Fruit fly (Drosophila melanogaster): ENCODE results near the gene CG14416.
A peak's percentile ranks its signal among the peaks of the same experiment; 100 is the strongest.

The CG14416 gene

DNA sequence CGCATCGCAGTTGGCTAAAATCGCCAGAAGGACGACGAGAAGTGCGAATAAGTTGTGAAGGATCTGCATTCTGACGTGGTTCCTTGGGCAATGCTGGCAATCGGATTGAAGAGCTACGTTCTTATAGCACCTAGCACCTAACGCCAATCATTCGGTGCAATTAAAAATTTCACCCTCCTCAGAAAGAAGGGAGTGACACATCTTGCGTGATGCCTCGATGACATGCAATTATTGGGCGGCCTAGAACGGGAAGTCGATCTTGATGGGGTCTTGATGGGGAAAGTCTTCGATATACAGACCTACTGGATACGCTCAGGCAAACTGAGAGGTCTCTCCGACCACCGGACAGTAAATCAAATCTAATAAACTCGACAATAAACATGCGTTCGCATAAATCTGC lies at the start of gene CG14416:
CG14416 (minus strand) TSS at position 101 of the 400 bp plus-strand sequence.
- no peak for TF ChIP-seq noc (tag; optimal IDR thresholded peaks at IDR 0.05)

DNA sequence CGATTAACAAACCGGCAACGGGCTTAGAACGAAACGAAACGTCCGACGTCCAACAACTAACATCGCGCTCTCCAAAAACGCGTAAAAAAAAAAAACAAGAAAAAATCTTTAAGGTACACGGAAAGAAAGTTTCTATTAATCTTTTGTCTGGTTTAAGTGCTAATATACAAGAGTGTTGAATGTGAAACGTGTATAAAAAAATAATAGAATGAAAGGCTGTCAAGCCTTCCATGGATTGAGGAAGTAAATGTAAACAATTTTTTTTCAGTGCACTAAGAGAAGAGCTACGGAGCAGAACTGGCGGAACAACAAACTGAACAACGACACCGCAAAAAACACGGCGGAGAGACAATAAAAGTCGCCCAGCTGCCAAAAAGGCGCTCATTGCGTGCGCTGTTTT lies 47.1 kb upstream of the CG14416 start, which contains the start of gene CG3588:
CG3588 (plus strand) TSS at position 29 of the 400 bp plus-strand sequence.
- TF ChIP-seq noc (tag; optimal IDR thresholded peaks at IDR 0.05): peak; percentile 62

DNA sequence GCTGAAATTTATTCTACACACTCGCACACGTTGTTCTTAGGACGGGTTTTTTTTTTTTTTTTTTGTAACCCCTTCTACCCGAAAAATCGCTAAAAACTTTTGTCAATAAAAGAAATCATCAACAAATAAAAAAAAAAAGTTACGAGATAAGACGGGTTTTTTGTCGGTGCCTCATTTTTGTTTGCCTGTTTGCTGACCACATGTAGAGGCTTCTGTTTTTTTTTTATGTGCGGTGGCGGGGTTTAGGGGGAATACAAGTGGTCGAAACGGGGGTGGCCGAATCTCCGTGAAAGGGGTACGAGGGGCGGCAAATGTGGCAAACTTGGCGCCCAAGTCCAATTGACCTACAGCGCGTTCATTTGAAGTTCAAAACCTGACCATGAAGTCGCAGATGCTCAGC lies 45.9 kb upstream of the CG14416 start:
- no peak for TF ChIP-seq noc (tag; optimal IDR thresholded peaks at IDR 0.05)

DNA sequence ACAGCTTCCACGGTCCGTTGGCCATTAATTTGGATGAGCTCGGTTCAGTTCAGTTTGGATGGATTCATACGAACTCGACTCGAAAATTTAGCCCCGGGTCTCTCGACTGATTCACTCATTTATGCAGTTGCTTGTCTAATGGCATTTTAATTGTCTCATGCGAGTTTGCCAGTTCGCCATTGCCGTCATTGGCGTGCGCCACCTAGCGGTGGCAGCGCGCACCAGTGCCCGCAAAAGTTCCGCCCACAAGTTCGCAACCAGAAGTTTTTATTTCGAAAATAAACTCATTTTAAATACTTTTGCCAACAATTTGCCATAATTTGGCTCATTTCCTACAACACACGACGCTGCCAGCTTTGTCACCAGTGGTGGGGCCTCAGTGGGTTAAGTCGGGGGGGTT lies 42.5 kb upstream of the CG14416 start:
- no peak for TF ChIP-seq noc (tag; optimal IDR thresholded peaks at IDR 0.05)

DNA sequence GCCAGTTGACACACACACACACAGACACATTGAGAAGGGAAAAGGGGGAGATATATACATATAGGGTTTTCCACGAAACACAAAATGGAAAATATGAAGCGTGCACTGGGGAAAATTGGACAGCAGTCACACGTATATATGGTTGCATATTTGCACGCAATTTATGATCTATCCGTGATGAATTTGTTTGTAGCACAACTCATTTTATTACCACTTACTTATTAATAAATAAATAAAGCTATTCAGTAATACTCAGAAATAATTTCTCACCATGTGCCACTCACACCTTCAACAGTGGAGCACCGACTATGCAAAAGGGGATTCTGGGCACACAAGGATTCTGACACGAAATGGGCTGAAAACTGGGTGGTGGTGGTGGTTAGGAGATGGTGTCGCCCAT lies 41.4 kb upstream of the CG14416 start:
- TF ChIP-seq noc (tag; optimal IDR thresholded peaks at IDR 0.05): no peak

DNA sequence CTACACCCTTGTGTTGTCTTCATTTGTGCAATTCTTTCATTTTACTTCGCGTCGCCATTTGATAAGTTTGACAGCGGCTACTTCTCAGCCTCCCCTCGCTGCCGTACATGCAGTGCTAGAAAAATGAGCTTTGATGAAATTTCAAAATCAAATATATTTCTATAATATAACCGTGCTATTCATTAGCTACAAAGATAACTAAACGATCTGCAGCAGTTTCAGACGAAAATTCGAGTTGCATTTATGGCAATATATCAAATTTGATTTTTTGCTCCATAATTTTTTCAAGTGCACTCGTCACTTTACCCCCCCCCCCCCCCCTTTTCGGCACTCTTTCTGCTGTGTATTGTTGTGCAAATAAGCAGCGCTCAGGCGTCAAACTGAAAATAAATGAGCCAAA lies 39.9 kb upstream of the CG14416 start:
- no peak for TF ChIP-seq noc (tag; optimal IDR thresholded peaks at IDR 0.05)

DNA sequence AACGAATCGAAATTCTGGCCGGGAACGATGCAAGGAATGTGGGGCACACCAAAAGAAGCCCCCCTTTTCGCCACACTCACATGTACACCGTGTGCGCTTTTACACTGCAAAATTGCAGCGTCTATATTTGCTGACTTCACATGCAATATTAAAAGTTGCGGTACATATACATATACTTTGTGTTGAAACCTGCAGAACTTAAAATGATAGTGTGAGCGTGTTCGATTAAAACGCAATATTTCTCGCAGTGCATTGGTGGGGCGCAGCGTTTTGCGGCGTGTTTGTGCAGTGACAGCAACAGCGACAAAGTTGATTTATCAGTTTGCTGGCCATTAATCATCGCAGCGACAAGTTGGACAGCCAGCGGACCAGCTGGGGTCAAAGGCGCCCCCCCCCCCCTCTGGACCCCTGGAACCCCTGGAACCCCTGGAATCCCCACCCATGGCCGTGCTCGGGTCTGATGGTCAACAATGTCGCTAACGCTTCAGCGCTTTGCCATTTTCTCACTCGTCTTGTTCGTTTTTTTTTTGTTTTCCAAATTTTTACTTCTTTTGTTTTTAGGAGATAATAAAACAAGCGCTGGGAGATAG lies 34.5 kb upstream of the CG14416 start:
- no peak for TF ChIP-seq noc (tag; optimal IDR thresholded peaks at IDR 0.05)

DNA sequence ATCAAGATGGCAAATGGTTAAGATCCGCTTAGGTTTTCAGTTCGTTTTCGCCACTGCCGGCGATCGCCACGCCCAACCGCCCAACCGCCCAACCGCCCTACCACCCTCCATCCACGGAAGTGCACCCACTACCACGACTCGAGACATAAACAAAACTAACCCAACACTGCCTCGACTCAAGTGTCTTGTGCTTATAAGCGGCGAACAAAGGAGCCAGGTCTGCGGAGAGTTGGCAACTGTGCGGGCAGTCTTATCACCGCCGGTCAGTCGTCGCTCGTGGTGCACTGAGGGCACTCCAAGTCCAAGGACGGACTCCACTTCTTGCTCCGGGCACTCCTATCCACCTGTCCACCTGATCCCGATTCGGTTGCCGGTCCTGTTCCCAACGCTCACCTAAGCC lies 17.8 kb upstream of the CG14416 start, which contains the start of gene CG3526:
CG3526 (plus strand) TSS at position 301 of the 400 bp plus-strand sequence.
- TF ChIP-seq noc (tag; optimal IDR thresholded peaks at IDR 0.05): no peak

DNA sequence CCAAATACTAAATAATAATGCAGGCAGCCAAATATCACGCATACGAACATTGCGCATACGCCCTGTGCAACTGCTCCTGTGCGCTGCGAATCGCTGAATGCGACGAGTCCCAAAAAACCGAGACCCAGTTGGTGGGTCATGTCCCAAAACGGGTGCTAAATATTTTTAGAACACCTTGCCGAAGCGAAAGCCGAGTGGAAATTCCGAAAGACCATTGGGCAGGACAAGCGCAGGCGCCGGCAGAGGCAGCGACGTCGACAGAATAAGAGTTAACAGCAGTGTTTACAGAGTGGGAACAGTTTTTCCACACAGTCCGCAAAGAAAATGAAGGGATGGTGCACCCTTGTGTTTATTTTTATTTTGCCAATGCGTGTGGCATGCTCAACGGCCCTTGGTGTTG lies 15.6 kb upstream of the CG14416 start:
- no peak for TF ChIP-seq noc (tag; optimal IDR thresholded peaks at IDR 0.05)

DNA sequence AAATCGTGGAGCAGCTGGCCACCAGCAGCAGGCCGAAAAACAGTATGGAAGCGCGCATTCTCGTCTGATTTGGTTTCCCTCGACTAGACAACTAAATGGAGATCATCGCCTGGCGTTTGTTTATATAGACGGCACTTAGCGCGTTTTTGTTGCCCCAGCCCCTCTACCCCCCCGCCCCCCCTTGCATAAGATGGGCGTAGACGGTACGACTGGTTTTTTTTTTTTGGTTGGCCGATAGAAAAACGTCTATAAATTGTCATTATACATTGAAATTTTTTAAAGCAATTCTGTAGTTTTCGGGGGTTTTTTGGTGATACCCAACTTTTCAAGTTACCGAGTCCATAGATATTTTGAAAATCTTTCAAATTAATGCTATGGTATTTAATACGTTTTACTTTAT lies 13.2 kb upstream of the CG14416 start, which contains the start of gene CG14419:
CG14419 (minus strand) TSS at position 101 of the 400 bp plus-strand sequence.
- TF ChIP-seq noc (tag; optimal IDR thresholded peaks at IDR 0.05): no peak

DNA sequence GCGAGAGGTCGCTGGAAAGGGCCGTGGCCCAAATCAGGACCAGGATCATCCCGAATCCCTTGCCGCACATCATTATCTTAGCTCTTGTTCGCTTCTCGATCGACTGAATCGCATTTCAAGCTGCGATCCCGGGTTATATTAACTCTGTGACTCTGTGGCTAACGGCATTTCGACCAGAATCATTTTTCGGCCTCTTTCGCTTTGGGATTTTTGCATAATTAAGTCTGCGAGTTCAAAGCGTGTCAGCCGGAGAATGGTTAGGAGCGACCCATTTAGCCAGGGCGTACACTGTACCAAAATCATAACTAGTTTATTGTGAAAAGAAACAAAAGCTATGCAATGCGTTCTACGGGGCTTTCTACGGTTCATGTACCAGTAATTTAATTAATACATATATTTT lies 10.9 kb upstream of the CG14416 start, which contains the start of gene CG14418:
CG14418 (minus strand) TSS at position 101 of the 400 bp plus-strand sequence.
- no peak for TF ChIP-seq noc (tag; optimal IDR thresholded peaks at IDR 0.05)

DNA sequence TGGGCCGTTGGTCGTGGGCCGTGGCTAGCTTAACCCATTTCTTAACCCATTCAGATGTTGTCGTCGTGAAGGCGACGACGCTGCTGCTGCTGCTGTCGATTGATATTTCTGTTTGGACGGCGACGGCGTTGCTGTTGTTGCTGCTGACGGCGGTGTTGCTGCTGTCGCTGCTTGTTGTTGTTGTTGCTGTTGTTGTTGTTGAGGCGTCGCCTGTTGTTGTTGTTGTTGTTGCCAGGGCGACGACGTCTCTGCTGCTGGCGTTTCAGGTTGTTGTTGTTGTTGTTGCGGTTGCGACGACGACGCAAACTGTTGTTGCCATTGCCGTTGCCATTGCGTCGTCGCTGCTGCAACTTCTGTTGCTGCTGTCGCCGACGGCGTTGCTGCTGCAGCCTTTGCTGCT lies 9.9 kb upstream of the CG14416 start:
- no peak for TF ChIP-seq noc (tag; optimal IDR thresholded peaks at IDR 0.05)

DNA sequence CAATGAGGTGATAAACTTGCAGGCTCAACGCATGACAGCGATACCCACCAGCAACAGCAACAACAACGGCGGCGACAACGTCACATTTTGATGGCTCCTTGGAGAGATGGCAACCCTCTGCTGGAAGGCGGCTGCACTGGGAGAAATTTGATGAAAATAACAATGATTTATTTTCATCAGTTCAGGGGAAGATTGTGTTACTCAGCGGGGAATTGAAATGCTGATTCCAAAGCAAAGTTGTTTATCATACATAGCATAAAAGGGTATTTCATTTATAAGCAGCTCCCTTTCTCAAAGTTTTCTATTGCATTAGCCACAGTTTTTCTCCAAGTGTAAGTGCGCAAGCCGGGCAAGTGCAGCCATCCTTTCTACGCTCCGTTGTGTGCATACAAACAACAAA lies 8.0 kb upstream of the CG14416 start:
- TF ChIP-seq noc (tag; optimal IDR thresholded peaks at IDR 0.05): no peak

DNA sequence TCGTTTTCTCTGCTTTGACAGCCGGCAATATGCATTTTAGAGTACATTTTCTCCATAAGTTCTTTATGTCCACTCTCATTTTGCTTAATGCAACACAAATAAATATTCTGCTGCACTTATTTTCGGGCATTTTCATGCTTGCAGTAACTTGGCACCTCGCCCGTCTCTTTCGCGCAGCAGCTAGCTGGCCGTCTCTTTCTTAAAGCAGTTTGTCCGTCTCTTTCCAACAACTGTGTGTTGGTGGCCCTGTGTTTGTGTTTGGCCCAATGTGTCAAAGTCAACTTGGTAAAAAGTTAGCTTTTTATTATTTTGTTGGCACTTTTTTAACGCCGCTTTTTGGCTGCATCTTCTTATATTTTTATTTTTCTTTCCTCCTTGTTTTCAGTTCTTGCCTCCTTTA lies 4.4 kb upstream of the CG14416 start:
- TF ChIP-seq noc (tag; optimal IDR thresholded peaks at IDR 0.05): no peak

DNA sequence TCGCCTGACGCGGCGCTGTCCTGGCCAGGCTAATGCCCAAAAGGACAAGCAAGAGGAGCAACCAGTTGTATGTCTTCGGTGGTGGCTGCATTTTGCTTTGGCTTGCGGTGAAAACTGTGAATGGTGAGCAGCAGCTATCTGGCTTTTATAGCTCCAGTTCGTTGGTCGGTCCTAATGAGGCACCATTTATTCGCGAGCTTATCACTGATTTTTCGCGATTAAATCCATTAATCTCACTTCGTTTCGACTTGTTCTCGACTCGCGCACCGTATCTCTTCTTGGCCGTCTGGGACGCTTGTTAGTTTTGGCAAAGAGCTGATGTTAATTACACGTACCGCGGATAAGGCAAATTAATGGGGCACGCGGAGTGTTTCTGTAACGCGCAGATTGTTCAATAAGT lies 3.8 kb upstream of the CG14416 start, which contains the start of gene CG14417:
CG14417 (minus strand) TSS at position 101 of the 400 bp plus-strand sequence.
- no peak for TF ChIP-seq noc (tag; optimal IDR thresholded peaks at IDR 0.05)

DNA sequence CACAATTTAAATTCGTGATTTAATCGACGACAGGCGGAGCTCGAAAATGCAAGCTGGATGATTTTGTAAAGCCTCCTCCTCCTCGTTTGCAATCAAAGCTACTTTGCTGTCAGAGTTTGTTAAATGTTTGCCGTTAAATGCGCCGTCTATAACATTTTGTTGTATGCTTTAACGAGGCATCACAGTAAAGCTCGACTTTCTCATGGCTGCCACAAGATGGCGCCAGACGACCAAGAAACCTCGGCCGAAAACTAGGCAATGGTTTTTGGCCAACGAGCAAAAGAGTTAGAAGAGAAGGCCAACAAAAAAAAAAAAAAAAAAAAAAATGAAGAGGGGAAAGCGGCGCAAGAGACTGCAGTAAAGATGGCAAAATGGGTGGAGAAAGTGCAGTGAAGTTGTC lies 3.2 kb downstream of the CG14416 start:
- no peak for TF ChIP-seq noc (tag; optimal IDR thresholded peaks at IDR 0.05)

DNA sequence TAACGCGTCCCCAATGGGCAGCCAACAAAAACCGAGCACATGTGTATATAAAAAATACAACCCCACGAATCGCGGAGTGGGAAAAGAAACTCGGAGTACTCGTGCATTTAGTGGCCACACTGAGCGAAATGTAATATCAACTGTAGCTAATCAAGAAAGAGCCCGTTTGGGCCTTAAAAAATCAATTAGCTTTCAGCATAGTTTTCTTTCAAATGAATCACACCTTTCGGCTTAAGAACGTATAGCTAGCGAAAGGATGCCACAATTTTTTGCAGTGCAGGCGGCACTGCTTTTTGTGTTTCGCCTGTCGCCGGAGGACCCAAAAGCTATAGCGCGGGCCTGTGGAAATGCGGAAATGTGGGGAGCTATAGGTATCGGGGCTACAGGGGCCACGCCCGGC lies 11.7 kb downstream of the CG14416 start:
- TF ChIP-seq noc (tag; optimal IDR thresholded peaks at IDR 0.05): no peak
